Fruit fly (Drosophila melanogaster): ENCODE data around the gene nAChRalpha4.

nAChRalpha4 gene

DNA sequence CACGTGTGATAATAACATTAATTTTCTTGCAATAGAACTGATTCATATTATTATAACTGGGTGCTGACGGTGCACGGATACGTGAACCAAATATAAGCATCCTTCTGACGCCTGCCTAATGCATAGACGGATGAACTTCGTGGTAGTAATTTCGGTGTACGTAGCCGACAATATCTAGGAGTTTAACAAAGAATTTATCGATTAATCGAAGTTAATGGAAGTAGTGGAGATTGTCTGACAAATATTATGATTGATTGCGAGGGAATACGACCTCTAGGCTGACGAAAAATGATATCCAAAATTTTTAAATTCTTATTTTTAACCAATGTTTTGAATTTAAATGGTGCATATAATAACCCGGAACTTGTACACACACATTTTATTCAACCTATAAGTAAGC, 44.1 kb downstream of the nAChRalpha4 start:
- TF ChIP-seq Hnf4 (GFP tag; optimal IDR thresholded peaks at IDR 0.05) (no peak), dl (GFP tag; optimal IDR thresholded peaks at IDR 0.05; ENCODE audit: insufficient read depth in 1 of 2, partially characterized antibody in 2 of 2) (no peak), pan (optimal IDR thresholded peaks at IDR 0.05) (no peak), lola (GFP tag; optimal IDR thresholded peaks at IDR 0.05) (no peak)

DNA sequence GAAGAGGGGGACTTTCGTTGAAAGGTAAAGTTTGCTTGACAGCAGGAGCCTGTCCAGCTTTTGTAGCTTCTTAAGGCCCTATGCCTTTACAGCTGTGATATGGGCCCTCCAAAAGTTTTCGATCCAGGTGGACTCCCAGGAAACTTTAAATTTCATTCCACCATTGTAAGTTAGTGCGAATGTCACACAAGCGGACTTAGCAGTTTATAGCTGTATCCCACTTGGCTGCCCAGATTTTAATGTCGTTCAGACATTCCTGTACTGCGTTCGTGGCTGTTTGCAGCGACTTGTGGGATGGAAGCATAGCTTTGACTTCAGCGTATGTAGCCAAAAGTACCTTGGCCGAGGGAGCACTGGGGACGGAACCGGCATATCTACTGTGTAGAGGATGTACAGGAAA, 52.0 kb downstream of the nAChRalpha4 start:
- no peak for TF ChIP-seq jim (GFP tag; optimal IDR thresholded peaks at IDR 0.05)
- TF ChIP-seq GATAd (GFP tag; optimal IDR thresholded peaks at IDR 0.05), result no peak
- TF ChIP-seq usp (GFP tag; optimal IDR thresholded peaks at IDR 0.05), result no peak
- no peak for TF ChIP-seq fru (GFP tag; optimal IDR thresholded peaks at IDR 0.05)
- TF ChIP-seq Hr83 (GFP tag; optimal IDR thresholded peaks at IDR 0.05; ENCODE audit: poor library complexity, severe bottlenecking), result no peak
- TF ChIP-seq Dif (GFP tag; optimal IDR thresholded peaks at IDR 0.05; ENCODE audit: partially characterized antibody), result no peak
- TF ChIP-seq N (GFP tag; optimal IDR thresholded peaks at IDR 0.05), result peak; percentile 5
- TF ChIP-seq dmrt93B (GFP tag; optimal IDR thresholded peaks at IDR 0.05), result no peak

DNA sequence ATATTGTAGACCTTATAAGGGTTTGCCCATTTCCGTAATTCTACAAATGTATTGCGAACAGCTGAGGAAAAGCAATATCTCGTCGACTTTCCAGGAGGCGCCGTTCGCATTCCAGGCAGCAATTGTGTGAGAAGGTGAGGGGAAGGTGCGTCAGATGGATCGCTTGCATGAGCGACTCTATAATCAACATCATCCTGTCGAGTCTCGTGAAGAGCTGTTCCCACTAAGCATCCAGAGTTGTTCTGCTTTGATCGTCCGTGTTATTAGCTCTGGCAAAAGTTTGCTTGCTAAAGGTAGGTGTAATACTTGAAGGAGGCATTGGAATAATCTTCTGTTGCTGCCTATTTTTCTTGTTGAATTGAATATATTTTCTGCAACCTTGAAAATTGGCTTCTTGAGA, 53.5 kb downstream of the nAChRalpha4 start:
- TF ChIP-seq lola (GFP tag; optimal IDR thresholded peaks at IDR 0.05) (no peak), fru (GFP tag; optimal IDR thresholded peaks at IDR 0.05) (no peak), rgr (GFP tag; optimal IDR thresholded peaks at IDR 0.05) (no peak), sage (GFP tag; optimal IDR thresholded peaks at IDR 0.05) (no peak), CG9705 (GFP tag; optimal IDR thresholded peaks at IDR 0.05) (no peak), usp (GFP tag; optimal IDR thresholded peaks at IDR 0.05) (no peak), psq (GFP tag; optimal IDR thresholded peaks at IDR 0.05) (no peak), Sp1 (GFP tag; optimal IDR thresholded peaks at IDR 0.05) (no peak), jim (GFP tag; optimal IDR thresholded peaks at IDR 0.05) (no peak), Abd-B (GFP tag; optimal IDR thresholded peaks at IDR 0.05) (no peak), Hr83 (GFP tag; optimal IDR thresholded peaks at IDR 0.05; ENCODE audit: poor library complexity, severe bottlenecking) (no peak)

DNA sequence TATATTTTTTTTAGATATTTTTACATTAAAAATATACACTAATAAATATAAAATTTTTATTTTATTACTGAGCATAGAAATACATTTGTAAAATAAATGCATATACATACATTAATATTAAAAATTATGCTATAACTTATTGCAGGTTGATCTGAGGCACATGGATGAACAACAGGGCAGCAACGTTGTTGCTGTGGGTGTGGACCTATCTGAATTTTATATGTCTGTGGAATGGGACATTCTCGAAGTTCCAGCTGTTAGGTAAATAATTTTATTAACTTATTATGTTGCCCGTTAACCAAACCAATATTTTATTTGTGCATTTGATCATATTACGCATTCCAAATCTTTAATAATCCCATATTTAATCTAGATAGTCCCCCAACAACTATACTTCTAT, 56.1 kb downstream of the nAChRalpha4 start:
- no peak for TF ChIP-seq Sp1 (GFP tag; optimal IDR thresholded peaks at IDR 0.05)
- TF ChIP-seq ey (GFP tag; optimal IDR thresholded peaks at IDR 0.05), result no peak
- TF ChIP-seq woc (GFP tag; optimal IDR thresholded peaks at IDR 0.05), result no peak
- TF ChIP-seq GATAd (GFP tag; optimal IDR thresholded peaks at IDR 0.05), result no peak
- no peak for TF ChIP-seq sv (GFP tag; optimal IDR thresholded peaks at IDR 0.05)
- TF ChIP-seq Dif (GFP tag; optimal IDR thresholded peaks at IDR 0.05; ENCODE audit: partially characterized antibody), result no peak
- no peak for TF ChIP-seq OdsH (GFP tag; optimal IDR thresholded peaks at IDR 0.05)
- TF ChIP-seq Mio (GFP tag; optimal IDR thresholded peaks at IDR 0.05), result no peak
- TF ChIP-seq usp (GFP tag; optimal IDR thresholded peaks at IDR 0.05), result no peak
- TF ChIP-seq sage (GFP tag; optimal IDR thresholded peaks at IDR 0.05), result no peak
- TF ChIP-seq N (GFP tag; optimal IDR thresholded peaks at IDR 0.05), result no peak
- TF ChIP-seq Jra (GFP tag; optimal IDR thresholded peaks at IDR 0.05), result no peak
- TF ChIP-seq rgr (GFP tag; optimal IDR thresholded peaks at IDR 0.05), result no peak
- TF ChIP-seq CrebA (GFP tag; optimal IDR thresholded peaks at IDR 0.05; ENCODE audit: borderline replicate concordance), result no peak
- TF ChIP-seq Hr83 (GFP tag; optimal IDR thresholded peaks at IDR 0.05; ENCODE audit: poor library complexity, severe bottlenecking), result no peak
- TF ChIP-seq lola (GFP tag; optimal IDR thresholded peaks at IDR 0.05), result no peak
- TF ChIP-seq br (GFP tag; optimal IDR thresholded peaks at IDR 0.05), result no peak
- no peak for TF ChIP-seq pan (optimal IDR thresholded peaks at IDR 0.05)

DNA sequence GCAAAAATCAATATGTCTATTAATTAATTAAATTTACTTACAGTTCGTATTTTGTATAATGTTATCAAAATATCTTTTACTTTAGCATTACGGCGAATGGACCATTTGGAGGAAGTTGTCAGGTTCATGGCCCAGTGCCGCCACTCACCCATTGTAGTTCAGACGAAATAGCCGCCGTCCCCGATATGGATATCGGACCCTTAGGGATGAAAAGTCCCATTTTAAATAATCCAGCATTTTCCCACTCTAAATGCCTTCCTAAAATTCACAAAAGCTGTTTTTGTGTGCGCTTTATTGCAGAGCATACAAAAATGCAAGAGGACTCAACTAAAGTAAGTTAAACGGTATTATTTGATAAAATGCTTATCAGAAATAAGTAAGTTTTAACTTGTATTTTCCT, 71.7 kb downstream of the nAChRalpha4 start:
- no peak for TF ChIP-seq br (GFP tag; optimal IDR thresholded peaks at IDR 0.05)
- no peak for TF ChIP-seq h (GFP tag; optimal IDR thresholded peaks at IDR 0.05)
- no peak for TF ChIP-seq foxo (GFP tag; optimal IDR thresholded peaks at IDR 0.05)
- TF ChIP-seq lola (GFP tag; optimal IDR thresholded peaks at IDR 0.05), result no peak
- no peak for TF ChIP-seq tai (GFP tag; optimal IDR thresholded peaks at IDR 0.05)
- TF ChIP-seq jim (GFP tag; optimal IDR thresholded peaks at IDR 0.05), result no peak
- no peak for TF ChIP-seq fru (GFP tag; optimal IDR thresholded peaks at IDR 0.05)
- TF ChIP-seq Myc (optimal IDR thresholded peaks at IDR 0.05), result no peak
- TF ChIP-seq usp (GFP tag; optimal IDR thresholded peaks at IDR 0.05), result no peak
- TF ChIP-seq dl (GFP tag; optimal IDR thresholded peaks at IDR 0.05; ENCODE audit: insufficient read depth in 1 of 2, partially characterized antibody in 2 of 2), result no peak

Data from whole organism, wandering third instar larva.